Fruit fly (Drosophila melanogaster): ENCODE results near the gene NdufV3.
A peak's percentile ranks its signal among the peaks of the same experiment; 100 is the strongest.

DNA sequence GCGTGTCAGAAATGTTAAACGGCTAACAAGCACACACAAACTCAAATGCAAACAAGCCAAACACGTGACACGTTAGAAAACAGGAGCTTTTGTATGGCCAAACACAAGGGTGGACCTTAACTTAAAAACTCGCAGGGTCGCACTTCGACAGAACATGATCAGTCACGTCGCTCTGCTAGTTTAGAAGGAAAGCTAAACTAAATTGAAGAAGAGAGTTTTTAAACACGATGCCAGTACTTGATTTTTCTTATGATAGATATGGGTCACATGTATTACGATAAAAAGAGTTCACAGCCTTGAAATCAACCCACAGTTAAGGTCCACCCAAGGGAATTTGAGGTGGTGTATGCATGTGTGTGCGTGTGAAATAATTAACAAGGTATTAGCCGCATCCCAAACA lies 28.6 kb downstream of the NdufV3 start:
- TF ChIP-seq CG7101 (tag; optimal IDR thresholded peaks at IDR 0.05) (peak; percentile 72), Mnt (GFP tag; optimal IDR thresholded peaks at IDR 0.05) (no peak), CG1620 (GFP tag; optimal IDR thresholded peaks at IDR 0.05) (no peak), Clk (GFP tag; optimal IDR thresholded peaks at IDR 0.05) (no peak), toe (GFP tag; optimal IDR thresholded peaks at IDR 0.05) (no peak), CG33017 (tag; optimal IDR thresholded peaks at IDR 0.05) (peak; percentile 41), kay (GFP tag; ENCODE audit: borderline replicate concordance) (no peak), CG14711 (tag; optimal IDR thresholded peaks at IDR 0.05) (no peak), cic (GFP tag; optimal IDR thresholded peaks at IDR 0.05) (no peak), ovo (GFP tag; optimal IDR thresholded peaks at IDR 0.05) (no peak), cnc (optimal IDR thresholded peaks at IDR 0.05) (no peak), Hr96 (GFP tag; optimal IDR thresholded peaks at IDR 0.05) (peak; percentile 9), CG7045 (GFP tag; optimal IDR thresholded peaks at IDR 0.05) (peak; percentile 11)

Measured in whole organism, adult.